Worm (Caenorhabditis elegans): Measurements from ENCODE around the gene sqv-4.

- no peak for TF ChIP-seq zag-1 (tag; optimal IDR thresholded peaks at IDR 0.05)
- TF ChIP-seq ama-1 (optimal IDR thresholded peaks at IDR 0.05) = no peak
- no peak for TF ChIP-seq lin-39 (tag; optimal IDR thresholded peaks at IDR 0.05)
- no peak for TF ChIP-seq pha-4 (tag; optimal IDR thresholded peaks at IDR 0.05)
- TF ChIP-seq ztf-11 (tag; optimal IDR thresholded peaks at IDR 0.05) = no peak
Observed at ce11 chrV:10671618-10672017, 10.4 kb upstream of the sqv-4 start, which contains the start of gene ceh-22.

All from whole organism, L3 larva.